Worm (Caenorhabditis elegans) whole organism, L3 larva: ENCODE data around the gene T11G6.3.

Experiments
- R02D3.7 ChIP-seq: fragments of 150-350 bp; optimal IDR thresholded peaks from 2 replicates; lab custom pipeline; 2014; ENCODE audit warnings: missing biosample characterization, missing genetic modification characterization
- ama-1 ChIP-seq: fragments of 150-350 bp; optimal IDR thresholded peaks from 2 replicates; lab custom pipeline; 2018
- ceh-28 ChIP-seq: fragments of 150-350 bp; optimal IDR thresholded peaks from 2 replicates; lab custom pipeline; 2014; ENCODE audit warnings: missing biosample characterization, missing genetic modification reagents, missing genetic modification characterization
- ceh-82 ChIP-seq: fragments of 150-350 bp; optimal IDR thresholded peaks from 2 replicates; lab custom pipeline; 2014; ENCODE audit warnings: missing biosample characterization, missing genetic modification characterization
- ceh-9 ChIP-seq: sonication (generic microtip); optimal IDR thresholded peaks from 2 replicates; lab custom pipeline; 2018; ENCODE audit warnings: missing biosample characterization, missing genetic modification characterization
- egl-27 ChIP-seq: sonication (generic microtip); optimal IDR thresholded peaks from 4 replicates; lab custom pipeline; 2017; ENCODE audit warnings: missing biosample characterization, missing genetic modification reagents, missing genetic modification characterization
- fos-1 ChIP-seq: fragments of 150-350 bp; optimal IDR thresholded peaks from 2 replicates; lab custom pipeline; 2014; ENCODE audit warnings: missing biosample characterization, missing genetic modification characterization
- jun-1 ChIP-seq: fragments of 150-350 bp; optimal IDR thresholded peaks from 2 replicates; lab custom pipeline; 2014; ENCODE audit warnings: missing biosample characterization, missing genetic modification reagents, missing genetic modification characterization
- lin-15B ChIP-seq: fragments of 150-350 bp; optimal IDR thresholded peaks from 2 replicates; lab custom pipeline; 2014; ENCODE audit warnings: missing biosample characterization, missing genetic modification characterization
- mdl-1 ChIP-seq: fragments of 150-350 bp; optimal IDR thresholded peaks from 2 replicates; lab custom pipeline; 2014; ENCODE audit warnings: missing biosample characterization, missing genetic modification characterization
- nhr-237 ChIP-seq: fragments of 150-350 bp; optimal IDR thresholded peaks from 2 replicates; lab custom pipeline; 2014; ENCODE audit warnings: missing biosample characterization, missing genetic modification characterization
- nhr-67 ChIP-seq: fragments of 150-350 bp; optimal IDR thresholded peaks from 2 replicates; lab custom pipeline; 2014; ENCODE audit warnings: missing biosample characterization, missing genetic modification characterization
- tbx-2 ChIP-seq: sonication (generic microtip); optimal IDR thresholded peaks from 2 replicates; lab custom pipeline; 2016; ENCODE audit warnings: mild to moderate bottlenecking, missing genetic modification characterization, missing compliant biosample characterization

ce11 chrIV:10870158-10870557 lies 15.1 kb upstream of the T11G6.3 start:
- TF ChIP-seq fos-1 (tag; lab: Kevin White, UChicago) (no peak), ceh-82 (no peak), egl-27 (tag; lab: Kevin White, UChicago) (no peak), mdl-1 (no peak), ceh-9 (tag; lab: Kevin White, UChicago) (no peak), R02D3.7 (tag; lab: Kevin White, UChicago) (no peak), tbx-2 (tag; lab: Kevin White, UChicago) (no peak), lin-15B (tag; lab: Kevin White, UChicago) (no peak), jun-1 (no peak), ama-1 (lab: Kevin White, UChicago) (no peak), ceh-28 (tag; lab: Kevin White, UChicago) (no peak), nhr-237 (tag; lab: Kevin White, UChicago) (no peak), nhr-67 (tag; lab: Kevin White, UChicago) (no peak)
